Worm (Caenorhabditis elegans) whole organism, late embryonic: ENCODE data around the gene M88.3.

ENCODE experiments used
- C08G9.2 ChIP-seq: sonication (generic microtip); optimal IDR thresholded peaks from 2 replicates; lab custom pipeline; 2016; ENCODE audit warnings: mild to moderate bottlenecking, missing genetic modification characterization, moderate library complexity, missing compliant biosample characterization
- ceh-34 ChIP-seq: sonication (generic microtip); optimal IDR thresholded peaks from 2 replicates; lab custom pipeline; 2016; ENCODE audit warnings: mild to moderate bottlenecking, missing genetic modification characterization, missing compliant biosample characterization
- che-1 ChIP-seq: sonication (generic microtip); optimal IDR thresholded peaks from 2 replicates; lab custom pipeline; 2016; ENCODE audit warnings: mild to moderate bottlenecking, missing genetic modification characterization, missing compliant biosample characterization
- dmd-4 ChIP-seq: sonication (generic microtip); optimal IDR thresholded peaks from 2 replicates; lab custom pipeline; 2016; ENCODE audit warnings: borderline replicate concordance, missing genetic modification characterization, missing compliant biosample characterization
- dve-1 ChIP-seq: sonication (generic microtip); optimal IDR thresholded peaks from 2 replicates; lab custom pipeline; 2017; ENCODE audit warnings: antibody characterized with exemption, mild to moderate bottlenecking, missing genetic modification characterization, missing compliant biosample characterization
- ets-4 ChIP-seq: sonication (generic microtip); optimal IDR thresholded peaks from 2 replicates; lab custom pipeline; 2016; ENCODE audit warnings: missing genetic modification characterization, missing compliant biosample characterization
- fkh-10 ChIP-seq: fragments of 150-350 bp; optimal IDR thresholded peaks from 2 replicates; lab custom pipeline; 2014; ENCODE audit warnings: missing biosample characterization, missing genetic modification reagents, missing genetic modification characterization
- hlh-6 ChIP-seq: sonication (generic microtip); optimal IDR thresholded peaks from 2 replicates; lab custom pipeline; 2016; ENCODE audit warnings: missing genotype, missing genetic modification characterization, missing compliant biosample characterization
- lin-11 ChIP-seq: fragments of 200-800 bp; sonication (Bioruptor generic); optimal IDR thresholded peaks from 2 replicates; lab custom pipeline; 2018; ENCODE audit warnings: mild to moderate bottlenecking, missing genetic modification characterization, missing compliant biosample characterization
- nhr-11 ChIP-seq: fragments of 150-350 bp; optimal IDR thresholded peaks from 2 replicates; lab custom pipeline; 2014; ENCODE audit warnings: missing biosample characterization, missing genetic modification characterization
- pag-3 ChIP-seq: sonication (generic microtip); optimal IDR thresholded peaks from 2 replicates; lab custom pipeline; 2016; ENCODE audit warnings: missing compliant biosample characterization, missing genetic modification characterization, borderline replicate concordance
- pha-4 ChIP-seq: fragments of 150-350 bp; optimal IDR thresholded peaks from 2 replicates; lab custom pipeline; 2018; ENCODE audit warnings: missing biosample characterization, missing genetic modification reagents, missing genetic modification characterization
- ttx-3 ChIP-seq: sonication (generic microtip); optimal IDR thresholded peaks from 2 replicates; lab custom pipeline; 2016; ENCODE audit warnings: missing genetic modification reagents, missing genetic modification characterization, missing compliant biosample characterization

DNA sequence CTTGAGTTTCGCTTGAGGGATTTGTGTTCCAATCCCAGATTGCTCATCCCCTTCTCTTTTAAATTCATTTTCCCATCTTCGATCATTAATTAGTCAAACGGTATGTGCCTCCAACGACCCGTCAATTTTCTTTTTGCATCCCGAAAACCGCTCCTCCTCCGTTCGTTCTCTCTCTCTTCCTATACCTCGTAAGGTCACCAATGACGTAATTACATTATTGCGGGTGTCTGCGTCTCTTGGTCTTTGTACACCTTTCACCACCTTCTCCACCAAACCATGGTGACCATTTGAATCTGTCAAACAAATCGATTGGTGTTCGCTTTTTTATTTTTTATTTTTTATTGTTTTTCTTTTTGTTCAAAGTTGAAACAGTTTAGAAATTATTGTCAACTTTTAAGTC lies 29.7 kb downstream of the M88.3 start:
- no peak for TF ChIP-seq pag-3 (tag; lab: Kevin White, UChicago)
- TF ChIP-seq nhr-11: no peak
- no peak for TF ChIP-seq dve-1 (tag; lab: Kevin White, UChicago)
- no peak for TF ChIP-seq pha-4 (tag; lab: Kevin White, UChicago)
- TF ChIP-seq C08G9.2 (tag; lab: Kevin White, UChicago): no peak
- no peak for TF ChIP-seq fkh-10
- no peak for TF ChIP-seq lin-11 (tag; lab: Kevin White, UChicago)
- TF ChIP-seq ttx-3 (tag; lab: Kevin White, UChicago): no peak
- TF ChIP-seq che-1 (tag; lab: Kevin White, UChicago): no peak
- TF ChIP-seq hlh-6 (tag; lab: Kevin White, UChicago): no peak
- TF ChIP-seq ceh-34: no peak
- no peak for TF ChIP-seq dmd-4 (tag; lab: Kevin White, UChicago)
- no peak for TF ChIP-seq ets-4 (tag; lab: Kevin White, UChicago)
